Worm (Caenorhabditis elegans) whole organism, midembryonic: ENCODE results near the gene T21C12.4.

Experiments used
- T22C8.4 ChIP-seq: fragments of 200-800 bp; sonication (Bioruptor generic); IDR thresholded peaks from 2 replicates; pipeline ENCODE4 v1.3.6; 2022; ENCODE audit warnings: missing genetic modification characterization, missing compliant biosample characterization
- flt-1 ChIP-seq: fragments of 200-800 bp; sonication (Bioruptor generic); IDR thresholded peaks from 2 replicates; pipeline ENCODE4 v1.3.6; 2022; ENCODE audit warnings: missing genetic modification characterization, missing compliant biosample characterization
- klf-2 ChIP-seq: fragments of 200-800 bp; sonication (Bioruptor generic); conservative IDR thresholded peaks from 2 replicates; pipeline ENCODE4 v1.3.6; 2022; ENCODE audit warnings: missing genetic modification reagents, missing genetic modification characterization, missing compliant biosample characterization
- med-1 ChIP-seq: sonication (generic microtip); optimal IDR thresholded peaks from 2 replicates; lab custom pipeline; 2017; ENCODE audit warnings: missing genetic modification characterization, mild to moderate bottlenecking, missing compliant biosample characterization, antibody characterized with exemption, missing genetic modification reagents; ENCODE audit not compliant: insufficient read depth
- ref-1 ChIP-seq: fragments of 200-800 bp; sonication (Bioruptor generic); conservative IDR thresholded peaks from 2 replicates; pipeline ENCODE4 v1.3.6; 2022; ENCODE audit warnings: missing genetic modification reagents, missing genetic modification characterization, missing compliant biosample characterization
- ztf-23 ChIP-seq: fragments of 200-800 bp; sonication (Bioruptor generic); IDR thresholded peaks from 2 replicates; pipeline ENCODE4 v1.3.6; 2022; ENCODE audit warnings: missing genetic modification reagents, missing genetic modification characterization, missing compliant biosample characterization
- ztf-29 ChIP-seq: fragments of 200-800 bp; sonication (Bioruptor generic); IDR thresholded peaks from 2 replicates; pipeline ENCODE4 v1.3.6; 2022; ENCODE audit warnings: missing genetic modification reagents, missing genetic modification characterization, missing compliant biosample characterization

- TF ChIP-seq T22C8.4, result no peak
- TF ChIP-seq ref-1 (GFP tag; lab: Robert Waterston, UW), result no peak
- TF ChIP-seq klf-2 (GFP tag; lab: Robert Waterston, UW), result no peak
- TF ChIP-seq med-1 (GFP tag; lab: Kevin White, UChicago), result no peak
- no peak for TF ChIP-seq ztf-23
- no peak for TF ChIP-seq flt-1 (GFP tag; lab: Robert Waterston, UW)
- TF ChIP-seq ztf-29 (GFP tag; lab: Robert Waterston, UW), result no peak
Measured at ce11 chrIII:10527446-10527845, 30.4 kb downstream of the T21C12.4 start.
